Fruit fly (Drosophila melanogaster) ovary, adult (tissue): ENCODE data around the gene Atg18a.

ENCODE experiments used
- CG17801 ChIP-seq: fragments of 200-800 bp; optimal IDR thresholded peaks from 2 replicates; lab custom pipeline; 2019; ENCODE audit warnings: missing biosample characterization, mild to moderate bottlenecking, missing genetic modification characterization, moderate library complexity; ENCODE audit not compliant: partially characterized antibody

Atg18a gene

DNA sequence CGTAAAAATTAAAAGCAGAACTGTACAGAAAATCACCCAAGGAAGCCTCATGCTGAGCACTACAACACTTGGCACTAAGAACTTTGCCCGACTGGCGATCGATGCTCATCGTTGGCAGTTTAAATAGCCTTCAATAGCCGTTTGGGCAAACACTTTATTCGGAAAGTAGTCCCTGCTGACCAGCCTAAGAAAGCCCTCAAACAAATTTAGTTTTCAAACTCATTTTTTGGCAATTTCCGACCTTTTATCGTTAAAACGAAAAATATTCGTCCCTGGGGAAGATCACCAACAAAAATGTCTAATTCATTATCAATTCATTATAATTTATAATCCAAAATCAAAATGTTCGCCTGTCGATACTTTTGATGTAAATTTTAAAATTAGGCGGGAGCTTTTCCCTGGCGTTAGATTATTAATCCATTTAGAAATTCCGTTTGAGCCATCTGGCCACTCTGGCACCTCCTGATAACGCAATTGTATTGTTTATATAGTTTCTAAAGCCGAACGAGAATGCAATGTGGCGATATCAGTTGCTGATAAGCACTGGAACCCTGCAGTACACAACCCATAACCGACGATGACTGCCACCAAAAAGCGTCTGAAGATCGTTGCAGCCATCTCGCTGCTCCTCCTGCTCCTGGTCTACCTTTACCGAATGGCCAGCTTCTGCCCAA lies 6.1 kb upstream of the Atg18a start, which contains the start of the genes mthl7 and Uxs:
Gene mthl7, minus strand, starts transcription at position 51 of the 674 bp plus-strand sequence.
Gene Uxs, plus strand, starts transcription at position 460 of the 674 bp plus-strand sequence.
- no peak for TF ChIP-seq CG17801 (GFP tag; lab: Kevin White, UChicago)

- no peak for TF ChIP-seq CG17801 (GFP tag; lab: Kevin White, UChicago)
These were observed 1.1 kb upstream of the Atg18a start for dm6 chr3L:8185263-8186227.

- no peak for TF ChIP-seq CG17801 (GFP tag; lab: Kevin White, UChicago)
These were observed 747 bp downstream of the Atg18a start for dm6 chr3L:8187397-8187811.

DNA sequence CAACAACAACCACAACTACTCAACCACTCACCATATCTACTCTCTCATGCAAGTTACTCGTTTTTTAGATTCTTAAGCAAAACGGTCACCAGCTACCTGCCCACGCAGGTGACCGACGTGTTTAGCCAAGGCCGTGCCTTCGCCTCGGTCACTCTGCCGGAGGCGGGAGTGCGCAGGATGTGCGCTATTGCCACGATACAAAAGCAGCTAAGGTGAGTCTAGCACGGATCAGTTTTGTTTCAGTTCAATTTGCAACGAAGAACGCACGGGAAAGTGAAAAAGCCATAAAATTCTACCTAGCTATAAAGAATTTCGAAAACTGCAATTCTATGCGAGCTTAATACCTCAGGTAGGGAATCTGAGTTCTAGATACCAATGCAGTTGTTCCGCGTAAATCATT lies 2.6 kb downstream of the Atg18a start:
- no peak for TF ChIP-seq CG17801 (GFP tag; lab: Kevin White, UChicago)

- TF ChIP-seq CG17801 (GFP tag; lab: Kevin White, UChicago): peak; percentile 19
These were observed 4.5 kb downstream of the Atg18a start, which contains the start of gene MED24 for dm6 chr3L:8191042-8191613. Gene MED24, plus strand, starts transcription at chr3L:8191270.

DNA sequence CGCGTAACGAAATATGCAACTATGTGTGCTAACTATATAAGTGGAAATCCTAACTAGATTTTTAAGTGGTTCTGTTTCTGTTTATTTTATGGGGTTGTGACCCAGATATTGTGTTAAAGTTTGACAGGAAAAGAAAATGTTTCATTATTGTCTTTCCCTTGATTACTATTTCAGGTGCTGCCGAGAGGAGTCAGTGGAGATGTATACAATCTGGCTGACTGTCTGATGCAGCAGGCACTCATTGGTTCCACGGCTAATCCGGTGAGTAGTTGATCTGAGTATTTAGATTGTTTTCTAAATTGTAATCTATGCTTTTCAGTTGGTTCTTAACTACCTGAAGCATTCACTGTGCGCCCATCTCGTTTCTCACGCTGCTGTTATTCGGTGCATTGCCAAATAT lies 6.4 kb downstream of the Atg18a start, which contains the start of gene CG7387:
Gene CG7387, minus strand, starts transcription at position 101 of the 400 bp plus-strand sequence.
- no peak for TF ChIP-seq CG17801 (GFP tag; lab: Kevin White, UChicago)

DNA sequence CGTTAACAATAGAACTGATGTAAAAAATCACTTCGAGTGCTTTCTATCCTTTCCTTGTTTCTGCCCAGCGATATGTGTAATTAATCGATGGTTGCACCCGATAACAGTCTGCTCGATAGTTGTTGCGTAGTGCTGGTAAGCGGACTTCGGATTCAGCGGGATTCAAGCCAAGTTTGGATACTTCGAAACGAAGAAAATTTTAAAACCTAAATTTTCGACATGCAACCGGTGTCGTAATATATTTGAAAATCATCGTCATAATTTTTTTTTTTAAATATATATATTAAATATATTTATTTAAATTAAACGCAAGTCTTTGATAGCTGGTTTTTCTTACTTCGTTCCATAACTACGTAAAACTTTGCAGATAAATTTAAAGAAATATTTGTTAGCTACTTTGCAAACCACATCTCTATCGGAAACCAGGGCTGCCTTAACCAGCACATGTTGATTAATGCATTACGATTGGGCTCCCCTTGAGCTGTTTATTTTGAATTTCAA lies 11.2 kb downstream of the Atg18a start, which contains the start of the genes UbcE2M and Dhps:
Gene UbcE2M, minus strand, starts transcription at position 209 of the 501 bp plus-strand sequence.
Gene Dhps, plus strand, starts transcription at position 429 of the 501 bp plus-strand sequence.
- peak; percentile 73 for TF ChIP-seq CG17801 (GFP tag; lab: Kevin White, UChicago)

dm6 chr3L:8202317-8202842 lies 15.7 kb downstream of the Atg18a start, which contains the start of the genes CG7366 and CG13679:
Gene CG7366, minus strand, starts transcription at chr3L:8202417.
Gene CG13679, plus strand, starts transcription at chr3L:8202792.
- no peak for TF ChIP-seq CG17801 (GFP tag; lab: Kevin White, UChicago)

dm6 chr3L:8210596-8210995 lies 23.9 kb downstream of the Atg18a start, which contains the start of gene tut:
Gene tut, minus strand, starts transcription at chr3L:8210743.
- no peak for TF ChIP-seq CG17801 (GFP tag; lab: Kevin White, UChicago)

- TF ChIP-seq CG17801 (GFP tag; lab: Kevin White, UChicago): no peak
These were observed 24.9 kb downstream of the Atg18a start, which contains the start of gene CG8006 for dm6 chr3L:8211590-8211989. Gene CG8006, plus strand, starts transcription at chr3L:8211890.

DNA sequence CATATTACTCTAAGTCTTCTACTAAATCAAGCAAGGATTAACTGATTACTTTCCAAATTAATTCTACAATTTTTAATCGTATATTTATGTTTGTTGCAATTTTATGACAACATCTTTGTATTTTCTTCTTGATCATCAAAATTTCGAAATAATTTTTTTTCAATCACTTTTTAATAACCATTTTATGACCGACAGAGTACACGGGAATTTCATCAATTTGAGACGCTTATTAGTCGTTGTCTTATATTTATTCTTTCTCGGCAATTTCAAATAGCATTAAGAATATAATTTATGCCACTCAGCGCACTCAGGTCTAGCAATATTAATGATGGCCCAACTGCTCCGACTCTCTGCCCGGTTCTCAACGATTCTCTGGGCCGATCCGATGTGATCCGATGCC lies 28.3 kb downstream of the Atg18a start, which contains the start of gene CG8012:
Gene CG8012, plus strand, starts transcription at position 301 of the 400 bp plus-strand sequence.
- no peak for TF ChIP-seq CG17801 (GFP tag; lab: Kevin White, UChicago)

- no peak for TF ChIP-seq CG17801 (GFP tag; lab: Kevin White, UChicago)
These were observed 32.2 kb downstream of the Atg18a start, which contains the start of gene CG13674 for dm6 chr3L:8218883-8219282. Gene CG13674, minus strand, starts transcription at chr3L:8218983.

DNA sequence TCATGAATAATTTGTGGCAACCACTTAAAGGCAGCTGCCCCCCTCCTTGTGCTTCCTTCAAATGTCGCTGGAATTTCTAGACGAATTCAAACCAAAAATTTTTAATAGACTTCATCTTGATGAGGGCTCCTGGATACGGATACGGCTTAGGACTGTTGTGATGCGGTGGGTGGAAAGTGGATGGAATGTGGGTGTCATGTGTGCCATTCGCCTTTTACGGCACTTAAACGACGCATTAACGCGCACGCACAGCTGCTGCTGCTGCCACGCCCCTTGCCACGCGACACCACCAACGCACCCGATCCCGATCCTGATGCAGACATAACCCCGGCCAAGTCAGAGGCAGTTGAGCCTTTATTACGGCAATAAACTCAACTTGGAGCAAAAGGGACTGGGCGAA lies 33.0 kb downstream of the Atg18a start:
- TF ChIP-seq CG17801 (GFP tag; lab: Kevin White, UChicago): no peak

dm6 chr3L:8221835-8222234 lies 35.2 kb downstream of the Atg18a start, which contains the start of gene CG13678:
Gene CG13678, plus strand, starts transcription at chr3L:8222141.
- no peak for TF ChIP-seq CG17801 (GFP tag; lab: Kevin White, UChicago)
